Worm (Caenorhabditis elegans): Measurements from ENCODE around the gene T19C3.2.

DNA sequence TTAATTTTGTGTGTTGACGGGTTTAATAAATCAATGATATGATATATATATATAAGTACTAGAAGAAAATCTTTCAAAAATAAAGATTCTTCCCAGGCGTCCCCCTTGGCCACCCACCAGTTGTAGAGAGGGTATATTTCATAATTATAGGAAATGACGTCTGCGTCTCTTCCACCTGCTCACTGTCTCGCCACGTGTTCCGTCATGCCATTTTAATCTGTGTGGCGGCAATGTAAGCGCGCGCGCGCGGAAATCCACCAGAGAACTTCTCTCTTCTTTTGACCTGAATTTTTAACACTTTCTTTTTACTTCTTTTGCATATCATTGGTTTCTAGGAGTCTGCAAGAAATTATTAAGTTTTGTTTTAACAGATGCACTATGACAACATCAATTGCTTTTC, 37.0 kb upstream of the T19C3.2 start:
- TF ChIP-seq B0261.1 (tag; optimal IDR thresholded peaks at IDR 0.05), result no peak
- TF ChIP-seq aptf-2 (GFP tag; conservative IDR thresholded peaks at IDR 0.05), result 0 out of 2 replicates have a peak, but pooled peaks have one; percentile 23
- TF ChIP-seq let-526 (GFP tag; IDR thresholded peaks at IDR 0.05), result no peak
- TF ChIP-seq egl-44 (GFP tag; IDR thresholded peaks at IDR 0.05), result no peak
- no peak for TF ChIP-seq lir-1 (GFP tag; conservative IDR thresholded peaks at IDR 0.05)
- TF ChIP-seq snpc-4 (GFP tag; optimal IDR thresholded peaks at IDR 0.05), result no peak
- TF ChIP-seq snpc-4 (tag; optimal IDR thresholded peaks at IDR 0.05), result no peak
